Worm (Caenorhabditis elegans) whole organism, mixed stage, embryonic: ENCODE measurements around the gene lips-9.

Source experiments
- M03D4.4 ChIP-seq: sonication (generic microtip); optimal IDR thresholded peaks from 2 replicates; lab custom pipeline; 2017; ENCODE audit warnings: mild to moderate bottlenecking, missing genetic modification characterization, missing compliant biosample characterization
- blmp-1 ChIP-seq: fragments of 150-350 bp; optimal IDR thresholded peaks from 2 replicates; lab custom pipeline; 2014; ENCODE audit warnings: missing biosample characterization, missing genetic modification characterization
- ceh-39 ChIP-seq: fragments of 150-350 bp; optimal IDR thresholded peaks from 2 replicates; lab custom pipeline; 2014; ENCODE audit warnings: missing biosample characterization, missing genetic modification characterization
- elt-1 ChIP-seq: sonication (generic microtip); optimal IDR thresholded peaks from 2 replicates; lab custom pipeline; 2017; ENCODE audit warnings: missing genetic modification characterization, mild to moderate bottlenecking, missing compliant biosample characterization, antibody characterized with exemption, moderate library complexity, borderline replicate concordance; ENCODE audit not compliant: insufficient read depth
- lsy-2 ChIP-seq: fragments of 150-350 bp; optimal IDR thresholded peaks from 2 replicates; lab custom pipeline; 2014; ENCODE audit warnings: missing biosample characterization, missing genetic modification characterization
- mep-1 ChIP-seq: fragments of 150-350 bp; optimal IDR thresholded peaks from 2 replicates; lab custom pipeline; 2017; ENCODE audit warnings: missing biosample characterization, missing genetic modification reagents, missing genetic modification characterization, inconsistent platforms
- nhr-12 ChIP-seq: fragments of 150-350 bp; optimal IDR thresholded peaks from 2 replicates; lab custom pipeline; 2014; ENCODE audit warnings: missing biosample characterization, missing genetic modification characterization
- nhr-237 ChIP-seq: fragments of 150-350 bp; optimal IDR thresholded peaks from 2 replicates; lab custom pipeline; 2014; ENCODE audit warnings: missing biosample characterization, missing genetic modification characterization
- pha-4 ChIP-seq: fragments of 150-350 bp; optimal IDR thresholded peaks from 2 replicates; lab custom pipeline; 2018; ENCODE audit warnings: missing biosample characterization, missing genetic modification reagents, missing genetic modification characterization
- snpc-4 ChIP-seq: fragments of 150-350 bp; optimal IDR thresholded peaks from 2 replicates; lab custom pipeline; 2014; ENCODE audit warnings: missing biosample characterization, missing genetic modification characterization
- unc-62 ChIP-seq: fragments of 150-350 bp; optimal IDR thresholded peaks from 2 replicates; lab custom pipeline; 2014; ENCODE audit warnings: missing biosample characterization, missing genetic modification reagents, missing genetic modification characterization

DNA sequence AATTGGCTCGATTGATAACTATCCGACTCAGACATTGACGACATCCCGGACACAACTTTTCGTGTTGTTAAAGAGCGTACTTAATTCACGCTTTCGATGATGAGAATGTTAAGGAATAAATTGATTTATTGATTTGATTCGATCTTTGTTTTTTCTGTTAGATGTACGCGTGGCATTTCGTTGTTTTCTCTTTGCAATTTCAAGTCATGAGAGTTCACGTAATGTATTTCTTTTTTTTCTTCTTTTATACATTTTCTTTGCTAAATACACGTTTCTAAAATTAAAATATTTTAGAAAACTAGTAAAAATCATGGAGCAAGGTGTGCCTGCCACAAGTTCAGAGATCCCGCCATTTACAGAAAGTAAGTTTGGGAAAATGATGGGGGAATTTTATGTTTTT is 19.5 kb upstream of the lips-9 start, which contains the start of the genes Y38F1A.1 and Y38F1A.2:
- TF ChIP-seq ceh-39 (tag; lab: Kevin White, UChicago): no peak
- TF ChIP-seq snpc-4: no peak
- no peak for TF ChIP-seq pha-4
- TF ChIP-seq nhr-237 (tag; lab: Kevin White, UChicago): no peak
- TF ChIP-seq lsy-2: no peak
- TF ChIP-seq unc-62 (GFP tag; lab: Kevin White, UChicago): no peak
- TF ChIP-seq M03D4.4: no peak
- no peak for TF ChIP-seq elt-1 (tag; lab: Kevin White, UChicago)
- TF ChIP-seq blmp-1: no peak
- no peak for TF ChIP-seq mep-1 (tag; lab: Kevin White, UChicago)
- no peak for TF ChIP-seq nhr-12 (tag; lab: Kevin White, UChicago)
